Worm (Caenorhabditis elegans): Measurements from ENCODE around the gene pzf-1.

The pzf-1 gene

DNA sequence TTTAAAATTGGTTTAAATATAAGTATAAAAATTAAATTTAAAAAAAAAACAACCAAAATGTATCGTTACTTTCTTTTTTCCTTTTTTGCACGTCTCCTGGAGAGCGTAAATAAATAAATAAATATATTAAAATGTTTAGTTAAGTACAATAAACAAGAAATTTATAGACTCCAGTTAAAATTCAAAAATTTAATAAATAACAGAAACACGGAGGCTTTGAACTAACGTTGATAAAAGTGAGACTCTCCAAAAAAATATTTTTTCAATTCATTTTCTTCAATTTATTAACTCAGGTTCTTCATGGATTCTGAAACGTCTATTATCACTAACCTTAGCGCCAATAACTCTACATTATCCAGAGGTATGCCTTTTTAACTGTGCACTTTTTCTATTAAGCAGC lies 36.5 kb downstream of the pzf-1 start, which contains the start of gene T06C12.12:
Gene T06C12.12 (plus strand): TSS at position 301 of the 400 bp plus-strand sequence.
- TF ChIP-seq C06A6.2 (GFP tag; conservative IDR thresholded peaks at IDR 0.05) (no peak), ccch-3 (GFP tag; optimal IDR thresholded peaks at IDR 0.05) (no peak)

- no peak for TF ChIP-seq ztf-3 (GFP tag; optimal IDR thresholded peaks at IDR 0.05)
- TF ChIP-seq ekl-4 (GFP tag; IDR thresholded peaks at IDR 0.05): no peak
- peak; percentile 74 for TF ChIP-seq nhr-80 (tag; optimal IDR thresholded peaks at IDR 0.05)
Observed at ce11 chrV:15891279-15891678, 36.9 kb downstream of the pzf-1 start.

DNA sequence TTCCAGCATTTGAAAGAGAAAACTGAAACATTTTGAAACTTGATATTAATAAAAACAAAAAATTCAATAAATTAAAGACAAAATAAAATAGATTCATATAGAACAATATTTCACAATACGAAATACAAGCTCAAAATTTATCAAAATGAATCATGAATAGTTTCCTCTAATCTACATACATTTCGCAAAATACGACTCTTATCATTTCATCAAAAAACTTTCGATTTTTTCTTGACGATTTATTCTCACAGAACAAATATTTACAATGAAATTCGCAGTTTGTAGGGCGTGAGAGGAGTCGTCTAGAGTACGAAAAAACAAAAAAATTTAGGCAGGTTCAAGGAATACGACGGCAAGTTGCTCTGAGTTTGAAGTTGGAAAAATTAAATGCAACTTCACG lies 38.1 kb downstream of the pzf-1 start:
- TF ChIP-seq unc-62 (GFP tag; optimal IDR thresholded peaks at IDR 0.05): no peak
- TF ChIP-seq snpc-4 (GFP tag; optimal IDR thresholded peaks at IDR 0.05): no peak
- no peak for TF ChIP-seq snpc-4 (tag; optimal IDR thresholded peaks at IDR 0.05)
- peak; percentile 31 for TF ChIP-seq nhr-80 (tag; optimal IDR thresholded peaks at IDR 0.05)
- TF ChIP-seq cebp-1 (GFP tag; IDR thresholded peaks at IDR 0.05): no peak
- peak; percentile 28 for TF ChIP-seq cebp-1 (tag; optimal IDR thresholded peaks at IDR 0.05)

- TF ChIP-seq repo-1 (tag; optimal IDR thresholded peaks at IDR 0.05): no peak
- TF ChIP-seq Y53F4B.3 (GFP tag; IDR thresholded peaks at IDR 0.05): no peak
- no peak for TF ChIP-seq K11D2.4 (GFP tag; IDR thresholded peaks at IDR 0.05)
- TF ChIP-seq hsf-1 (GFP tag; IDR thresholded peaks at IDR 0.05): no peak
- no peak for TF ChIP-seq akir-1 (GFP tag; optimal IDR thresholded peaks at IDR 0.05)
- no peak for TF ChIP-seq Y56A3A.18 (GFP tag; IDR thresholded peaks at IDR 0.05)
Observed at ce11 chrV:15888751-15889150, 39.5 kb downstream of the pzf-1 start, which contains the start of gene cgt-1. cgt-1 (minus strand) TSS chrV:15888851.

DNA sequence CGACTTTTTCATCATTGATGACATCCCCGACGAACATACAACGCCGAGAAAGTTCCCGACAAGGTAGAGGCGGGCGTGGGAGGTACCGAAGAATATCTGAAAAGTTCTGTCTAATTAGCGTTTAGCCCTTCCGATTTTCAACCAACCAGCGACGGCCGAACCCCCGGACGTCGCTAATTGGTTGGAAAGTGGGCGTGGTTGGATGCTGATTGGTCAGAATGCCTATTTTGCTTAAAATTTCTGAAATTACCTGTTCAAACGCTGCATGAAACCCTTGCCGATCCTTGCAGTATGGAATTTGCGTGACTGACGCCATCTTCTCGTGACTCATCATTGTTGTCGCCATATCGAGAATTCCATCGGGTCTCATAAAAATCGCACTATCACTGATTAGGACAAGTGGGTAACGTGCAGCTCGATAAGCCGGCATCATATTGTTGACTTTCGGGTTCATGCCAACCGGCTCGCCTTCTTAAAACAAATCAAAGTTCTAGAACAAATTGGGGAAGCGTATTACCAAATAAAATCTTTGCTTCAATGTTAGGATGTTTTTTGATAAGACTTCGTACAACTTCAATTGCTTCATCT lies 40.4 kb downstream of the pzf-1 start:
- no peak for TF ChIP-seq F22D6.2 (tag; optimal IDR thresholded peaks at IDR 0.05)
- no peak for TF ChIP-seq ceh-79 (tag; optimal IDR thresholded peaks at IDR 0.05)
- TF ChIP-seq nhr-80 (tag; optimal IDR thresholded peaks at IDR 0.05): peak; percentile 72
- no peak for TF ChIP-seq lin-35 (GFP tag; optimal IDR thresholded peaks at IDR 0.05)
- no peak for TF ChIP-seq lsy-27 (tag; optimal IDR thresholded peaks at IDR 0.05; ENCODE audit: borderline replicate concordance, insufficient read depth)
- peak; percentile 26 for TF ChIP-seq ztf-22 (GFP tag; optimal IDR thresholded peaks at IDR 0.05)
- no peak for TF ChIP-seq snpc-1.1 (tag; optimal IDR thresholded peaks at IDR 0.05; ENCODE audit: insufficient read depth)
- 0 out of 2 replicates have a peak, but pooled peaks have one; percentile 23 for TF ChIP-seq egl-44 (GFP tag; IDR thresholded peaks at IDR 0.05)
- no peak for TF ChIP-seq hmg-20 (GFP tag; IDR thresholded peaks at IDR 0.05)
- TF ChIP-seq Y56A3A.18 (GFP tag; IDR thresholded peaks at IDR 0.05): no peak
- TF ChIP-seq dox-1 (GFP tag; IDR thresholded peaks at IDR 0.05): peak; percentile 32; the same call in 1 of the 2 replicates
- no peak for TF ChIP-seq B0035.1 (tag; optimal IDR thresholded peaks at IDR 0.05)
- TF ChIP-seq die-1 (tag; optimal IDR thresholded peaks at IDR 0.05): no peak
- TF ChIP-seq dpff-1 (tag; optimal IDR thresholded peaks at IDR 0.05): no peak
- no peak for TF ChIP-seq D2030.7 (GFP tag; IDR thresholded peaks at IDR 0.05)
- TF ChIP-seq B0336.3 (GFP tag; IDR thresholded peaks at IDR 0.05): no peak
- peak; percentile 55; the same call in 1 of the 2 replicates for TF ChIP-seq nfyb-1 (GFP tag; IDR thresholded peaks at IDR 0.05)
- no peak for TF ChIP-seq cebp-1 (GFP tag; IDR thresholded peaks at IDR 0.05)
- TF ChIP-seq cebp-1 (tag; optimal IDR thresholded peaks at IDR 0.05): peak; percentile 21
- no peak for TF ChIP-seq aptf-2 (GFP tag; conservative IDR thresholded peaks at IDR 0.05)
- TF ChIP-seq lsl-1 (GFP tag; optimal IDR thresholded peaks at IDR 0.05): no peak

Measured in whole organism, young adult.